Worm (Caenorhabditis elegans): Measurements from ENCODE around the gene H38K22.7.

DNA sequence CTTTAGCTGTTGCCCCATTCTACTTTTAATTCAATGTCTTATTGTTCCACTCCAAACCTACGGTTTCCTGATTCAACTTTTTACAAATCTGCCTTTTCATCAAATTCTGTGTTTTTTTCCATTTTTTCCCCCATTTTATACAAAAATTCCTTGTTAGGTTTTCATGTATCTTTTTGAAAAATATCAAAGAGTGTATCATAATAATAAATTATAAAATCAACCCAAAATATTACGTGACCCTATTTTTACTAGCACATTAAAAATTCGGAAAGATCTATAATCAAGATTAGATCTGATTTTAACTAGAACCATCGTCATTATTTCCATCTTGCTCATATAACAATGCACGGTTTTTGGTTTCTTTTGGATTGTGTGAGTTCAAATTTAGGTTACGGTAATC lies 1.4 kb upstream of the H38K22.7 start, which contains the start of gene H38K22.6:
- TF ChIP-seq mdl-1 (tag; optimal IDR thresholded peaks at IDR 0.05) (no peak), ces-1 (GFP tag; optimal IDR thresholded peaks at IDR 0.05) (no peak), pax-3 (tag; optimal IDR thresholded peaks at IDR 0.05) (no peak), aly-2 (tag; optimal IDR thresholded peaks at IDR 0.05) (no peak), nhr-12 (tag; optimal IDR thresholded peaks at IDR 0.05) (no peak), skn-1 (tag; optimal IDR thresholded peaks at IDR 0.05) (no peak), unc-62 (GFP tag; optimal IDR thresholded peaks at IDR 0.05) (no peak), nhr-77 (tag; optimal IDR thresholded peaks at IDR 0.05) (no peak), egl-27 (tag; optimal IDR thresholded peaks at IDR 0.05) (no peak), fkh-10 (GFP tag; optimal IDR thresholded peaks at IDR 0.05) (no peak), elt-3 (tag; optimal IDR thresholded peaks at IDR 0.05) (no peak), lin-35 (GFP tag; optimal IDR thresholded peaks at IDR 0.05) (no peak), sup-37 (GFP tag; optimal IDR thresholded peaks at IDR 0.05) (no peak)
